Fruit fly (Drosophila melanogaster) whole organism, prepupa: ENCODE results near the gene SP1029.

Experiments
- CG15336 ChIP-seq: fragments of 200-800 bp; sonication (Bioruptor generic); IDR thresholded peaks from 2 replicates; pipeline ENCODE4 v1.3.6; 2022; ENCODE audit warnings: missing biosample characterization, missing genetic modification characterization
- CG6276 ChIP-seq: fragments of 200-800 bp; sonication (Bioruptor generic); optimal IDR thresholded peaks from 2 replicates; lab custom pipeline; 2017; ENCODE audit warnings: missing biosample characterization, mild to moderate bottlenecking, missing genetic modification characterization

DNA sequence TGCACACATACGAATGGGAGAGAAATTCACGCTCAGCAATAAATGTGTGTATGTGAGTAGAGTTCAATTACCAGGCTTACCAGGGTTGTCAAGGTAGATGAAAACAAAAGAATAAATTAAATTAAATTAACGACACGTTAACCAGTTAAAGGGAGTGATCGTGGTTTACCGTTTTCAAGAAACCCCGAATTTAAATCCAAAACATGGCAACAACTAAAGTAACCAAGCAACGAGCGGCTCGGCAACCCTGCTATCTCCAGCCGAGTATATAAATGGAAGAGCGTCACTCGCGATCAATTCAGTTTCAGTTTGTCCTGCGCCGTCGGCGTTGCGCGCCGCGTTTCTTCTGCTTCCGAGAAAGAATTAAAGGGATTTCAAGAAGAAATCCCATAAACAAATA, 36.0 kb downstream of the SP1029 start:
- peak; percentile 100 for TF ChIP-seq CG15336 (GFP tag; lab: Robert Waterston, UW)
- TF ChIP-seq CG6276 (GFP tag; lab: Kevin White, UChicago), result peak; percentile 100
